Worm (Caenorhabditis elegans): Measurements from ENCODE around the gene F46B6.5.

F46B6.5 gene

DNA sequence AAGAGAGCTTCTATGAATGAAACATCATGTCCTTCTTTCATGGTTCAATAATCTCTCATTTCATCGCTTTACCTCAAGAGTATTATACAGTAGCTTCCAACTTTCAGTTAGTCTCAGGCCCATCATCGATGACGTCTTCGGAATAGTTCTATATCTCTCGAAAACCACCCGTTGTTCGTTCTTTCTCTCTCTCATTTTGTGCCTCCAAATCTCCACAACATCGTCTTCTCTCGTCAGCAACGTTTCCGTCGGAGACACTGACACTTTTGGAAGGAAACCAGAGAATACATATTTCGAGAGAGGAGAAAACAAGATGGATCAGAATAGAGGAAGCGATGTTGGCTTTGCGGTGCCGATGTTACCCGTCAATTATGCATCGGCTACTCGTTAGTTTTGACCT, 51.0 kb downstream of the F46B6.5 start:
- TF ChIP-seq ceh-14 (tag; optimal IDR thresholded peaks at IDR 0.05) (no peak), unc-55 (GFP tag; optimal IDR thresholded peaks at IDR 0.05) (peak; percentile 10), che-1 (tag; optimal IDR thresholded peaks at IDR 0.05) (no peak), ceh-19 (GFP tag; optimal IDR thresholded peaks at IDR 0.05) (peak; percentile 27), pag-3 (tag; optimal IDR thresholded peaks at IDR 0.05; ENCODE audit: borderline replicate concordance) (no peak), pqm-1 (tag; optimal IDR thresholded peaks at IDR 0.05) (no peak), ceh-48 (tag; optimal IDR thresholded peaks at IDR 0.05) (no peak), nhr-232 (tag; optimal IDR thresholded peaks at IDR 0.05) (no peak), ama-1 (optimal IDR thresholded peaks at IDR 0.05) (no peak), ref-2 (tag; optimal IDR thresholded peaks at IDR 0.05) (peak; percentile 24)

DNA sequence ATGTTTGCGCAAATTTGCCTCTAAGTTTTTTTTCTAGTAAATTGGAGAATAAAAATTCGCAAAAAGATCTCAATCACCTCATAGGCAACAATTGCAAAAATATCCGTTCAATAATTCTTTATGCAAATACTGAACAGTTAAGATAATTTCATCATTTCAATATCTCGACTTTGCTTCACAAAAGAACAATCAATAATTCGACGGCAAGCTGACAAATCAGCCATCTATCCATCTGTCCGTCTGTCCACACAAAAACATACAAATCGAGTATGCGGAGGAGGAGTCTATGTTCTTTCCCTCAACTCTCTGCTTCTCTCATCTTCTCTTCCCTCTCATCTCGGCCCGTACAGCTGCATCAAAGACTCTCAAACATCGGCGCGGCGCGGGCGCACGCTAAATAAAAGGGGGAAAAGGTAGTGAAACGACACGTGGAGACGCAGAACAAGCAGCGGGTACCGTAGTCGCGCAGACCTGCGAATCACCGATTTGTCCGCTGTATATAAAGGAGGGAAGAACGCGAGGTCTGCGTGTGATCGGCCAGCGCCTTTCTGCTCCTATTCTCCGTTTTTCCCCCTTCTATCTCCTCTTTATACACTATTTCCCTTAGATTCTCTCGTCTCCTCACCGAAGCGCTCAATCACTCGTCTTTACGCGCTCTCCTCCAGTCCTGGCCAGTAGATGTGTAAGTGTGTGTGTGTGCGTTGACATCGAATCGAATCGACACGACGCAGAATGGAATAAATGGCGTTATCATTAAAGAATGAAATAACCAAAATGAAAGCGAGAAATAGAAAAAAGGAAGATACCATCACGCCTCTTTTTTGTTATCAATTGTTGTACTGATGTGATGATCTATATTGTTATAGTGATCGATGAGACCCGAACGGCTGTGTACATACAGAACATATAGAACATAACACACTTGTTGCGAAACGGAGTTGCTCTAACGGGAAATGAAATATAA, 51.8 kb downstream of the F46B6.5 start:
- no peak for TF ChIP-seq fkh-6 (tag; optimal IDR thresholded peaks at IDR 0.05)
- peak; percentile 32 for TF ChIP-seq lim-6 (tag; optimal IDR thresholded peaks at IDR 0.05)
- TF ChIP-seq nfya-1 (tag; optimal IDR thresholded peaks at IDR 0.05): peak; percentile 100
- TF ChIP-seq ceh-34 (tag; optimal IDR thresholded peaks at IDR 0.05): peak; percentile 95
- peak; percentile 33 for TF ChIP-seq fax-1 (tag; optimal IDR thresholded peaks at IDR 0.05)
- no peak for TF ChIP-seq elt-4 (tag; optimal IDR thresholded peaks at IDR 0.05)
- peak; percentile 72 for TF ChIP-seq eyg-1 (tag; optimal IDR thresholded peaks at IDR 0.05)
- TF ChIP-seq ceh-6 (GFP tag; optimal IDR thresholded peaks at IDR 0.05): peak; percentile 62
- TF ChIP-seq F13H6.1 (tag; optimal IDR thresholded peaks at IDR 0.05): peak; percentile 94
- TF ChIP-seq lin-11 (tag; optimal IDR thresholded peaks at IDR 0.05): no peak
- peak; percentile 15 for TF ChIP-seq K09A11.1 (tag; optimal IDR thresholded peaks at IDR 0.05; ENCODE audit: insufficient read depth)
- TF ChIP-seq ztf-16 (tag; optimal IDR thresholded peaks at IDR 0.05): peak; percentile 73
- TF ChIP-seq madf-2 (tag; optimal IDR thresholded peaks at IDR 0.05): peak; percentile 73
- peak; percentile 64 for TF ChIP-seq dve-1 (tag; optimal IDR thresholded peaks at IDR 0.05)
- TF ChIP-seq pqm-1 (tag; optimal IDR thresholded peaks at IDR 0.05): peak; percentile 79
- no peak for TF ChIP-seq pax-1 (tag; optimal IDR thresholded peaks at IDR 0.05)
- TF ChIP-seq fkh-10 (GFP tag; optimal IDR thresholded peaks at IDR 0.05): peak; percentile 75
- peak; percentile 73 for TF ChIP-seq pha-2 (tag; optimal IDR thresholded peaks at IDR 0.05)
- TF ChIP-seq gmeb-2 (tag; optimal IDR thresholded peaks at IDR 0.05): no peak
- peak; percentile 5 for TF ChIP-seq T23F11.4 (GFP tag; optimal IDR thresholded peaks at IDR 0.05)
- peak; percentile 95 for TF ChIP-seq tbx-2 (tag; optimal IDR thresholded peaks at IDR 0.05)
- TF ChIP-seq pros-1 (tag; optimal IDR thresholded peaks at IDR 0.05): peak; percentile 95
- TF ChIP-seq ceh-22 (tag; optimal IDR thresholded peaks at IDR 0.05): peak; percentile 75
- TF ChIP-seq unc-86 (tag; optimal IDR thresholded peaks at IDR 0.05): peak; percentile 42
- TF ChIP-seq ceh-45 (GFP tag; IDR thresholded peaks at IDR 0.05): no peak
- peak; percentile 61 for TF ChIP-seq pat-9 (tag; optimal IDR thresholded peaks at IDR 0.05)
- TF ChIP-seq pag-3 (tag; optimal IDR thresholded peaks at IDR 0.05; ENCODE audit: borderline replicate concordance): peak; percentile 55
- TF ChIP-seq rnt-1 (tag; optimal IDR thresholded peaks at IDR 0.05): peak; percentile 94
- peak; percentile 74 for TF ChIP-seq C08G9.2 (tag; optimal IDR thresholded peaks at IDR 0.05)
- TF ChIP-seq tbx-7 (tag; optimal IDR thresholded peaks at IDR 0.05): peak; percentile 38
- no peak for TF ChIP-seq ttx-3 (tag; optimal IDR thresholded peaks at IDR 0.05)
- TF ChIP-seq ceh-19 (GFP tag; optimal IDR thresholded peaks at IDR 0.05): peak; percentile 83
- no peak for TF ChIP-seq Y22D7AL.16 (tag; optimal IDR thresholded peaks at IDR 0.05)
- peak; percentile 70 for TF ChIP-seq ahr-1 (tag; optimal IDR thresholded peaks at IDR 0.05)
- TF ChIP-seq ceh-31 (tag; optimal IDR thresholded peaks at IDR 0.05): peak; percentile 98
- peak; percentile 96 for TF ChIP-seq unc-55 (GFP tag; optimal IDR thresholded peaks at IDR 0.05)
- peak; percentile 91 for TF ChIP-seq ama-1 (optimal IDR thresholded peaks at IDR 0.05)
- peak; percentile 33 for TF ChIP-seq nhr-232 (tag; optimal IDR thresholded peaks at IDR 0.05)
- TF ChIP-seq hlh-15 (tag; optimal IDR thresholded peaks at IDR 0.05): no peak
- TF ChIP-seq ceh-9 (tag; optimal IDR thresholded peaks at IDR 0.05): no peak
- TF ChIP-seq syd-9 (tag; optimal IDR thresholded peaks at IDR 0.05): peak; percentile 76
- TF ChIP-seq sox-4 (tag; optimal IDR thresholded peaks at IDR 0.05): peak; percentile 52
- TF ChIP-seq hlh-13 (GFP tag; optimal IDR thresholded peaks at IDR 0.05): no peak
- TF ChIP-seq ceh-30 (tag; optimal IDR thresholded peaks at IDR 0.05): no peak

Measured in whole organism, late embryonic.